Worm (Caenorhabditis elegans) whole organism, L3 larva: ENCODE measurements around the gene R05F9.7.
"Not testable (repeated sequence)": the region's sequence is repeated elsewhere in the genome, so short reads cannot be mapped to it uniquely, and the experiment has no call there.

Source experiments
- R02D3.7 ChIP-seq: fragments of 150-350 bp; optimal IDR thresholded peaks from 2 replicates; lab custom pipeline; 2014; ENCODE audit warnings: missing biosample characterization, missing genetic modification characterization
- ZK546.5 ChIP-seq: sonication (generic microtip); optimal IDR thresholded peaks from 2 replicates; lab custom pipeline; 2017; ENCODE audit warnings: missing biosample characterization, missing genetic modification characterization
- ama-1 ChIP-seq: fragments of 150-350 bp; optimal IDR thresholded peaks from 2 replicates; lab custom pipeline; 2018
- ceh-16 ChIP-seq: sonication (generic microtip); optimal IDR thresholded peaks from 2 replicates; lab custom pipeline; 2017; ENCODE audit warnings: missing biosample characterization, missing genetic modification characterization
- ceh-9 ChIP-seq: sonication (generic microtip); optimal IDR thresholded peaks from 2 replicates; lab custom pipeline; 2018; ENCODE audit warnings: missing biosample characterization, missing genetic modification characterization
- egl-27 ChIP-seq: sonication (generic microtip); optimal IDR thresholded peaks from 4 replicates; lab custom pipeline; 2017; ENCODE audit warnings: missing biosample characterization, missing genetic modification reagents, missing genetic modification characterization
- egl-5 ChIP-seq: fragments of 150-350 bp; optimal IDR thresholded peaks from 2 replicates; lab custom pipeline; 2017; ENCODE audit warnings: missing biosample characterization, missing genetic modification reagents, missing genetic modification characterization, inconsistent platforms
- elt-1 ChIP-seq: fragments of 150-350 bp; optimal IDR thresholded peaks from 2 replicates; lab custom pipeline; 2014; ENCODE audit warnings: missing biosample characterization, missing genetic modification characterization
- elt-2 ChIP-seq: sonication (generic microtip); optimal IDR thresholded peaks from 2 replicates; lab custom pipeline; 2016; ENCODE audit warnings: missing genetic modification reagents, mild to moderate bottlenecking, missing genetic modification characterization, missing compliant biosample characterization
- elt-3 ChIP-seq, 3 experiments: fragments of 150-350 bp in 1 of 3; sonication (generic microtip) in 2 of 3; optimal IDR thresholded peaks; 2 replicates in 2 of 3; 4 replicates in 1 of 3; lab custom pipeline; 2014 to 2017; ENCODE audit warnings: missing biosample characterization in 3 of 3, missing genetic modification characterization in 3 of 3
- eor-1 ChIP-seq, 2 experiments: fragments of 150-350 bp; optimal IDR thresholded peaks; 2 replicates each; lab custom pipeline; 2014 to 2018; ENCODE audit warnings: missing biosample characterization in 2 of 2, missing genetic modification characterization in 2 of 2
- fkh-2 ChIP-seq: fragments of 150-350 bp; optimal IDR thresholded peaks from 2 replicates; lab custom pipeline; 2014; ENCODE audit warnings: missing biosample characterization, missing genetic modification reagents, missing genetic modification characterization
- fos-1 ChIP-seq: fragments of 150-350 bp; optimal IDR thresholded peaks from 2 replicates; lab custom pipeline; 2014; ENCODE audit warnings: missing biosample characterization, missing genetic modification characterization
- hmg-11 ChIP-seq: sonication (generic microtip); optimal IDR thresholded peaks from 2 replicates; lab custom pipeline; 2016; ENCODE audit warnings: missing genetic modification characterization, missing compliant biosample characterization
- jun-1 ChIP-seq: fragments of 150-350 bp; optimal IDR thresholded peaks from 2 replicates; lab custom pipeline; 2014; ENCODE audit warnings: missing biosample characterization, missing genetic modification reagents, missing genetic modification characterization
- lin-15B ChIP-seq: fragments of 150-350 bp; optimal IDR thresholded peaks from 2 replicates; lab custom pipeline; 2014; ENCODE audit warnings: missing biosample characterization, missing genetic modification characterization
- lin-39 ChIP-seq: fragments of 150-350 bp; optimal IDR thresholded peaks from 2 replicates; lab custom pipeline; 2018; ENCODE audit warnings: missing biosample characterization, missing genetic modification reagents, missing genetic modification characterization
- lsy-12 ChIP-seq: sonication (generic microtip); optimal IDR thresholded peaks from 2 replicates; lab custom pipeline; 2016; ENCODE audit warnings: mild to moderate bottlenecking, missing genetic modification characterization, missing compliant biosample characterization
- mml-1 ChIP-seq: fragments of 150-350 bp; sonication (generic microtip); optimal IDR thresholded peaks from 3 replicates; lab custom pipeline; 2014; ENCODE audit warnings: missing biosample characterization, missing genetic modification characterization
- nfya-1 ChIP-seq: sonication (generic microtip); optimal IDR thresholded peaks from 2 replicates; lab custom pipeline; 2017; ENCODE audit warnings: missing genetic modification characterization, mild to moderate bottlenecking, missing compliant biosample characterization, antibody characterized with exemption, moderate library complexity; ENCODE audit not compliant: insufficient read depth
- nhr-11 ChIP-seq: fragments of 150-350 bp; optimal IDR thresholded peaks from 2 replicates; lab custom pipeline; 2014; ENCODE audit warnings: missing biosample characterization, missing genetic modification characterization
- nhr-12 ChIP-seq: fragments of 150-350 bp; optimal IDR thresholded peaks from 2 replicates; lab custom pipeline; 2014; ENCODE audit warnings: missing biosample characterization, missing genetic modification characterization
- nhr-237 ChIP-seq: fragments of 150-350 bp; optimal IDR thresholded peaks from 2 replicates; lab custom pipeline; 2014; ENCODE audit warnings: missing biosample characterization, missing genetic modification characterization
- nhr-25 ChIP-seq: sonication (generic microtip); optimal IDR thresholded peaks from 2 replicates; lab custom pipeline; 2017; ENCODE audit warnings: missing biosample characterization, missing genetic modification characterization
- nhr-28 ChIP-seq: fragments of 150-350 bp; optimal IDR thresholded peaks from 2 replicates; lab custom pipeline; 2014; ENCODE audit warnings: missing biosample characterization, missing genetic modification characterization
- nhr-43 ChIP-seq: sonication (generic microtip); optimal IDR thresholded peaks from 2 replicates; lab custom pipeline; 2016; ENCODE audit warnings: mild to moderate bottlenecking, missing genetic modification characterization, missing compliant biosample characterization; ENCODE audit not compliant: poor library complexity, severe bottlenecking
- pha-4 ChIP-seq: fragments of 150-350 bp; optimal IDR thresholded peaks from 2 replicates; lab custom pipeline; 2014; ENCODE audit warnings: missing biosample characterization, missing genetic modification reagents, missing genetic modification characterization
- pqm-1 ChIP-seq: fragments of 150-350 bp; optimal IDR thresholded peaks from 2 replicates; lab custom pipeline; 2017; ENCODE audit warnings: missing biosample characterization, missing genetic modification characterization, inconsistent platforms
- sea-2 ChIP-seq: fragments of 150-350 bp; sonication (generic microtip); optimal IDR thresholded peaks from 4 replicates; lab custom pipeline; 2014; ENCODE audit warnings: missing biosample characterization, missing genetic modification reagents, missing genetic modification characterization
- tbx-2 ChIP-seq: sonication (generic microtip); optimal IDR thresholded peaks from 2 replicates; lab custom pipeline; 2016; ENCODE audit warnings: mild to moderate bottlenecking, missing genetic modification characterization, missing compliant biosample characterization
- unc-62 ChIP-seq: fragments of 150-350 bp; sonication (generic microtip); optimal IDR thresholded peaks from 4 replicates; lab custom pipeline; 2014; ENCODE audit warnings: missing biosample characterization, missing genetic modification reagents, missing genetic modification characterization
- zag-1 ChIP-seq: fragments of 150-350 bp; optimal IDR thresholded peaks from 2 replicates; lab custom pipeline; 2014; ENCODE audit warnings: missing biosample characterization, missing genetic modification characterization
- ztf-11 ChIP-seq: fragments of 150-350 bp; optimal IDR thresholded peaks from 2 replicates; lab custom pipeline; 2014; ENCODE audit warnings: missing biosample characterization, missing genetic modification characterization

R05F9.7 gene

ce11 chrII:4924729-4925128 is 38.7 kb downstream of the R05F9.7 start:
- TF ChIP-seq elt-3 (tag; optimal IDR thresholded peaks at IDR 0.05; lab: Kevin White, UChicago) (no peak), nhr-12 (tag; lab: Kevin White, UChicago) (no peak)

DNA sequence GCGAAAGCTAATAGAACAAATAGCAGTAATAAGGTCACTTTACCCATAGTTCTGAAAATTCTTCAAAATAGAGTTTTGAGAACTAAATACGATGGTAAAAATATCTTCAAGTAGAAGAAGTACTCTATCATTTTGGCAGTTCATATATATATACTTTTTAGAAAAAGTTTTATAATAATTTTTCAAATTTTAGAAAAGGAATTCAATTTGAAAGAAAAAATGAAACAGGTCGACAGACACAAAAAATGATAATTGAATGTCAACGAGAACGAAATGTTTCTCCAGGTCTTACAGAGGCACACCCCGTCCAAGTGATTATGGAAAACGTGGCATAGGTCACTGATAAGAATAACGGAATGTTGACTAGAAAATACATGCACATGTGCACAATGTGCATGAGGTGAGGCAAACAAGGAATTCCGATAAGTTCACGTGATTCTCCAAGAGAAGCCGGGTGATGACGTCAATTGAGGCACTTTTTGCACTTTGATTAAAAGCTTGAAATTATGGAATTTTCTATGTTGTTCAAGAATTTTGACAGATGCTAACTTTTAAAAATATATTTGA is 39.2 kb downstream of the R05F9.7 start, which contains the start of gene aagr-2:
aagr-2 (minus strand) TSS at position 51 of the 567 bp plus-strand sequence.
- TF ChIP-seq elt-2 (peak; percentile 100), hmg-11 (no peak), pha-4 (peak; percentile 74), pqm-1 (tag; lab: Kevin White, UChicago) (peak; percentile 96), jun-1 (tag; lab: Kevin White, UChicago) (peak; percentile 76), eor-1 (tag; optimal IDR thresholded peaks at IDR 0.05; lab: Kevin White, UChicago) (no peak), fos-1 (no peak)

DNA sequence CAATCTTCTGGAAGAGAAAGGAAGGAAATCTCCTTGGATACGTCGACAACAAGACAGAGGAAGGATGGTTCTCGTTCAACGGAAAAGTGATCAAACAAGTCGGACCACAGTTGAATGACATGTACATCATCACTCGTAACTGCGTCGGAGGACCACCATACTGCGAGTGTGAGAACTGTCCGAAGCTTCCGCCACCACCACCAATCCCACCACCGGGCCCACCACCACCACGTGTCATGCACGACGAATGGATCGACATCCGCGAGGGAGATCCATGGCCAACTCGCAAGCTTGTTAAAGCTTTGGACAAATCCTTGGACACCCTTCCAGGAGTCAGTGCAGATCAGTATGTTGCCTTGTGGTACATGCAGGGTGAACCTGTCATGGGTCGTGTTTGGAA is 45.2 kb downstream of the R05F9.7 start:
- TF ChIP-seq lin-39 (tag; lab: Kevin White, UChicago) (no peak), nhr-237 (no peak), sea-2 (GFP tag; lab: Kevin White, UChicago) (no peak), R02D3.7 (tag; lab: Kevin White, UChicago) (no peak), nhr-28 (no peak), lsy-12 (tag; lab: Kevin White, UChicago) (no peak), elt-3 (tag; optimal IDR thresholded peaks at IDR 0.05; lab: Kevin White, UChicago) (no peak), pha-4 (no peak), jun-1 (tag; lab: Kevin White, UChicago) (no peak), ama-1 (no peak), nhr-43 (tag; lab: Kevin White, UChicago) (no peak), nhr-12 (tag; lab: Kevin White, UChicago) (no peak), ceh-16 (tag; lab: Kevin White, UChicago) (no peak), tbx-2 (tag; lab: Kevin White, UChicago) (no peak), egl-5 (tag; lab: Kevin White, UChicago) (no peak), nhr-11 (tag; lab: Kevin White, UChicago) (no peak), eor-1 (tag; optimal IDR thresholded peaks at IDR 0.05; lab: Kevin White, UChicago) (no peak), zag-1 (tag; lab: Kevin White, UChicago) (no peak), fkh-2 (tag; lab: Kevin White, UChicago) (no peak)

DNA sequence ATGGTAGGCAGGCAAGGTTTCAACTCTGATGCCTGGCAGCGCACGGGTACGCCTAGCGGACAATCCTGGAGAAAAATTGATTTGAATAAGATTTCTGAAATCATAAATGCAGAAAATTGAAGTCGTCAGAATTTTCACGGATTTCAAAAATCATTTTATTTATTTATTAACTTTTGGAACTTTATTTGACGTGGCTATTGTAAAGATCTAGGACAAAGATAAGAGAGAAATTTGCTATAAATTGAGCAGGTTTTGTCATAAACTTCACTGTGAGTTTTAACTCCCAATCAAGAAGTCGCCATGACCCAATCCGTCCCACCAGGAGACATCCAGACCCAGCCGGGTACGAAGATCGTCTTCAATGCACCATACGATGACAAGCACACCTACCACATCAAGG is 46.7 kb downstream of the R05F9.7 start, which contains the start of gene msp-152:
msp-152 (plus strand) TSS at position 301 of the 400 bp plus-strand sequence.
- not testable (repeated sequence) for TF ChIP-seq elt-1 (tag; lab: Kevin White, UChicago); fos-1; mml-1 (tag; lab: Kevin White, UChicago)

- no peak for TF ChIP-seq lsy-12 (tag; lab: Kevin White, UChicago)
- no peak for TF ChIP-seq ztf-11 (tag; lab: Kevin White, UChicago)
- no peak for TF ChIP-seq ZK546.5 (tag; lab: Kevin White, UChicago)
These were observed 48.9 kb downstream of the R05F9.7 start, which contains the start of gene gst-30 for ce11 chrII:4934954-4935353. TSS of gene gst-30 (minus strand) at chrII:4935054.

DNA sequence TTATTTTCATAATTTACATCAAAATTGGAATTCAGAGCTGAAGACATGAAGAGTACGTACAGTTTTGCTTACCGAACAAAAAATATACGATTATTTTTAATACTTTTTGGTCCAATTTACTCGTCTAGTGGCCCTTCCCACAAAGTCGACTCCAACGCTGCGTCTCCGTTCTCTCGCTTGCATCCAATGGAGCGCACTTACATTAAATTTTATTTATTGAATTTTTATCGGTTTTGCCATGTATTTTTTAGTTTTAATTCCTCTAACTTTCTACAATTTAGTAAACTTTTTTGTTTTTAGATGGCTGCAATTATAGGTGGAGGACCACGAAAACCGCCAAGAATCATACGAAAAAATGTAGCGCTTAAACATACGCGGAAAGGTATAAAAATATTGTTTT is 49.4 kb downstream of the R05F9.7 start, which contains the start of gene ZK546.5:
ZK546.5 (plus strand) TSS at position 301 of the 400 bp plus-strand sequence.
- TF ChIP-seq unc-62 (no peak), ceh-9 (tag; lab: Kevin White, UChicago) (no peak), lin-15B (tag; lab: Kevin White, UChicago) (peak; percentile 1), hmg-11 (no peak), nhr-28 (no peak), nhr-25 (no peak), nfya-1 (tag; lab: Kevin White, UChicago) (peak; percentile 36), nhr-11 (tag; lab: Kevin White, UChicago) (no peak), egl-27 (no peak)
